Worm (Caenorhabditis elegans) whole organism, late embryonic: ENCODE results near the gene C26B9.6.

ENCODE experiments used
- ama-1 ChIP-seq: fragments of 150-350 bp; optimal IDR thresholded peaks from 2 replicates; lab custom pipeline; 2014
- ceh-30 ChIP-seq: fragments of 150-350 bp; optimal IDR thresholded peaks from 2 replicates; lab custom pipeline; 2014; ENCODE audit warnings: missing biosample characterization, missing genetic modification characterization
- ceh-31 ChIP-seq: sonication (generic microtip); optimal IDR thresholded peaks from 2 replicates; lab custom pipeline; 2016; ENCODE audit warnings: missing genetic modification characterization, missing compliant biosample characterization
- ceh-34 ChIP-seq: sonication (generic microtip); optimal IDR thresholded peaks from 2 replicates; lab custom pipeline; 2016; ENCODE audit warnings: mild to moderate bottlenecking, missing genetic modification characterization, missing compliant biosample characterization
- gmeb-2 ChIP-seq: sonication (generic microtip); optimal IDR thresholded peaks from 2 replicates; lab custom pipeline; 2016; ENCODE audit warnings: missing genetic modification characterization, inconsistent platforms, missing compliant biosample characterization
- nhr-11 ChIP-seq: fragments of 150-350 bp; optimal IDR thresholded peaks from 2 replicates; lab custom pipeline; 2014; ENCODE audit warnings: missing biosample characterization, missing genetic modification characterization

ce11 chrX:5309622-5310021, 25.6 kb downstream of the C26B9.6 start:
- TF ChIP-seq ceh-34 (tag; lab: Kevin White, UChicago) (no peak), nhr-11 (tag; lab: Kevin White, UChicago) (no peak), gmeb-2 (tag; lab: Kevin White, UChicago) (no peak), ama-1 (lab: Kevin White, UChicago) (no peak), ceh-31 (no peak), ceh-30 (tag; lab: Kevin White, UChicago) (no peak)
